Worm (Caenorhabditis elegans): ENCODE measurements around the gene lgc-24.
A peak's percentile ranks its signal among the peaks of the same experiment; 100 is the strongest.

The lgc-24 gene

DNA sequence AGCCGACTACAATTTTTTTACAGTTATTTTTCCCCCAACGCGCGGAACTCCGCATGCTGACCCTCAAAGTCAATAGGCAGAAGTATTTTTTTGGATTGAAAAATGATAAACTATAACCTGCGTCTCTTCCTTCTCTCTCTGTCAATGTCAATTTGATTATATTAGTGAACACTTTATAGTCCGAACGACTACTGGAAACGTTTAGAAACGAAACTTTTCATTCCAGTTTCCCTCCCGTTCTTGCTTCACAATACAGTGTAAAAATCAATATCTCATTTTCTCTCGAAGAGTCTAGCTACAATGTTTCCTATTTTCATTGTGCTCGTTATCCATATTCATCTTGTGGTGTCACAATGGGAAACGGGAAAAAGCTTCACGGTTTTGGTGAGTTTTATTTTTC, at the start of gene lgc-24:
lgc-24 (plus strand) TSS at position 301 of the 400 bp plus-strand sequence.
- TF ChIP-seq tab-1 (GFP tag; IDR thresholded peaks at IDR 0.05) (no peak), cog-1 (tag; optimal IDR thresholded peaks at IDR 0.05) (no peak), flt-1 (GFP tag; IDR thresholded peaks at IDR 0.05) (no peak), med-1 (GFP tag; optimal IDR thresholded peaks at IDR 0.05; ENCODE audit: insufficient read depth) (no peak), ref-1 (GFP tag; conservative IDR thresholded peaks at IDR 0.05) (no peak), T22C8.4 (GFP tag; IDR thresholded peaks at IDR 0.05) (no peak), ztf-23 (GFP tag; IDR thresholded peaks at IDR 0.05) (no peak), ztf-29 (GFP tag; IDR thresholded peaks at IDR 0.05) (no peak), klf-2 (GFP tag; conservative IDR thresholded peaks at IDR 0.05) (no peak)

DNA sequence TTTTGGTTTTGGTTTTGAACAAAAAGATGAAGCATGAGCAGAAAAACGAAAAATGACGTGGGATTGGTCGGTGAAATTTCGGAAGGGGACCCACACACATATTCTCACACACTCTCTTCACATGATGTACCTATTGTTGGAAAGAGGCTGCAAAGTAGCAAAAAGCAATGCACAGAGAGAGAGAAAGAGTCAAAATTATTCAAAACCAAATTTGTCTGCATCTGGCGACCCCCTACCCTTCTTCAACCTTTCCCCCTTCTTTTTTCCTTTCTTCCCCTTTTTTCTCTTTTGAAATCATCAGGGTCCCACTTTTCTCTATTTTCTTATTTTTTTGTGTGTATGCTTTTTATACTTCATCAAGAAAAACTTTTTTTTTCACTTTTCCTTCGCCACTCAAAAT, 46.9 kb upstream of the lgc-24 start:
- TF ChIP-seq flt-1 (GFP tag; IDR thresholded peaks at IDR 0.05) (peak; percentile 39; the same call in 1 of the 2 replicates), klf-2 (GFP tag; conservative IDR thresholded peaks at IDR 0.05) (no peak), T22C8.4 (GFP tag; IDR thresholded peaks at IDR 0.05) (no peak), tab-1 (GFP tag; IDR thresholded peaks at IDR 0.05) (no peak), cog-1 (tag; optimal IDR thresholded peaks at IDR 0.05) (no peak)

DNA sequence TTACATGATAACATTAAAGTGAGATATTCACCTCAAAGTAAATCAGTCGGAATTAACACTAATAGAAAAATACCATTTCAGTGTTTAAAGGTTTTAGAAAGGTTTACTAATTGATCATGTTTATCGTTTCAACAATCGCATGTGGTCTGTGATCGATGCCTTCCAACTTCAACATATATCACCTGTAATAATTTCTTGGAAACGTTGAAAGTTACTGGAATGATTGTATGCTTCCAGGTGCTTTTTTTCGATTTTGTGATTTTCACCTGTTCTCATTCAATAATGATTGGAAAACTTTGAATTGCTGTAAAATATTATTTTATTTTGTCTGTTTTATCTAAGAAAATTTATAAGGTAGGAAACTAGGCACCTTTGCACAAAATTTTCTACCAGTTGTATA, 45.9 kb upstream of the lgc-24 start:
- TF ChIP-seq cog-1 (tag; optimal IDR thresholded peaks at IDR 0.05), result no peak
- no peak for TF ChIP-seq T22C8.4 (GFP tag; IDR thresholded peaks at IDR 0.05)
- TF ChIP-seq med-1 (GFP tag; optimal IDR thresholded peaks at IDR 0.05; ENCODE audit: insufficient read depth), result no peak
- no peak for TF ChIP-seq ref-1 (GFP tag; conservative IDR thresholded peaks at IDR 0.05)
- TF ChIP-seq klf-2 (GFP tag; conservative IDR thresholded peaks at IDR 0.05), result no peak

DNA sequence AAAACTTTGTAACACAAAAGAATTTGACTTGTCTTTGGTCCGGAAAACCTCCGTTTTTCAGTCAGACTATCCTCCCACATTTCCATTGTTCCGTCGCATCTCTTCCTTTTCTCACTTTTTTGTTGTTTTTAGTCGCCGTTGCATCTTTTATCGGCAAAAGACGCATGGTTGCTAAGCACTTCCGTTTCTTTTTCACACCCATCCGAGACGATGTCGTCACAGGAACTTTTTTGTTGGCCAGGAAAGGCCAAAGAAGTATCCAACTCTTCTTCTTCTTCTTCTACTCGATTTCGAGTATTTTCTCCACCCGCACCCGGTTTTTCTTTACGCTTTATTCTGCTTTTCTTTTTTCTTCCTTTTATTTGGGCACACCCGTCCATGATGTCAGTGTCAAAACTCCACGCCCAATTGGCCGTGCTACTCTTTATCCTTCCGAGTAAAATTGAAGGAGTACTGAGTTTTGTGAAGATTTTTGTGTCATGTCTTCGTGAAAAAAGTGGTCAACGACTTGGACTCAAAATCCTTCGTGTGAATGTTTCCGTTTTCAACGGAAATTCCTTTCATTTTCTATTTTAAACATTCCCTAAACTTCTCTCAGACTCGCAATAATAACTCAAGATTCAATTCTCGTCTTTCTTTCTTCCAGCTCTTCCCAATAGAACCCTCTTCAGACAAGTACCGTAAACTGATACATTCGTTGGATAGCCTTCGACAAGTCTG, 43.1 kb upstream of the lgc-24 start, which contains the start of gene B0198.2:
B0198.2 (plus strand) TSS at position 670 of the 720 bp plus-strand sequence.
- TF ChIP-seq ref-1 (GFP tag; conservative IDR thresholded peaks at IDR 0.05) (no peak), med-1 (GFP tag; optimal IDR thresholded peaks at IDR 0.05; ENCODE audit: insufficient read depth) (no peak)

DNA sequence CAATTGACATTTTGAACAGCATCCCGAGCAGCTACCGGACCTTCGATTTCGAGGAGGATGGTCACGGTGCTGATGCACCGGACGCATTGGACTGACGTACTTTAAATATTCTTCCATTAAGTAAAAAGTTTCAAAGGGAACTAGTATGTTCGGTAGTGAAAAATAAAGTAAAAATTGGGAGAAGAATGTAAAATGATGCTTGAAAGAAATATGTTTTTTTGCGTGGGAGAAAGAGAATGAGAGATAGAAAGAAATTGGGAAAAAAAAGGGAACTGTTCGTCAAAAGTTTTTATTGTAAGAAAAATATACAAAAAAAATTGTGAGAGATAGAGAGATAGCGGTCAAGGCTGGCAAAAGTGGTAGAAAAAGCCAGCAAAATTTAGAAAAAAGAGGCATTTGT, 34.4 kb upstream of the lgc-24 start, which contains the start of gene tsp-20:
tsp-20 (minus strand) TSS at position 101 of the 400 bp plus-strand sequence.
- TF ChIP-seq flt-1 (GFP tag; IDR thresholded peaks at IDR 0.05) (no peak), tab-1 (GFP tag; IDR thresholded peaks at IDR 0.05) (no peak), cog-1 (tag; optimal IDR thresholded peaks at IDR 0.05) (no peak), med-1 (GFP tag; optimal IDR thresholded peaks at IDR 0.05; ENCODE audit: insufficient read depth) (no peak), T22C8.4 (GFP tag; IDR thresholded peaks at IDR 0.05) (no peak), ref-1 (GFP tag; conservative IDR thresholded peaks at IDR 0.05) (no peak), klf-2 (GFP tag; conservative IDR thresholded peaks at IDR 0.05) (no peak), ztf-23 (GFP tag; IDR thresholded peaks at IDR 0.05) (no peak), ztf-29 (GFP tag; IDR thresholded peaks at IDR 0.05) (no peak)

DNA sequence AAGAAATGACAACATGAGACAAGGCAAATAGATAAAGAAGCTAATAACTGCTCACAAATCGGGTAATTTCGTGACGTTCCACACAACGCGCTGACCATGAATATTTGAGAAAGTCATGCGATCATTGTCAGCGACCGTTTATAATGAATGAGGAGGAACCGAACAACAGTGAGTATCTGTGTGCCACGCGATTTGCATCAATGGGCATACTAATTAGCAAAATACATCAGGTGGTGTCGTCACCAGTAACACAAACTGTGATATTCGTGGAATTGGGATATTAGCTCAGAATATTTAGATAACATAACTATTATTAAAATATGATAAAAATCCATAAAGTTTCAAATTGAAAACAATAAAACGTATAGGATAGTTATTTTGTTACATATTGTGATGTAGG, 33.7 kb upstream of the lgc-24 start:
- TF ChIP-seq T22C8.4 (GFP tag; IDR thresholded peaks at IDR 0.05), result no peak
- TF ChIP-seq ztf-23 (GFP tag; IDR thresholded peaks at IDR 0.05), result no peak
- no peak for TF ChIP-seq flt-1 (GFP tag; IDR thresholded peaks at IDR 0.05)
- no peak for TF ChIP-seq ztf-29 (GFP tag; IDR thresholded peaks at IDR 0.05)
- no peak for TF ChIP-seq tab-1 (GFP tag; IDR thresholded peaks at IDR 0.05)
- no peak for TF ChIP-seq cog-1 (tag; optimal IDR thresholded peaks at IDR 0.05)
- no peak for TF ChIP-seq med-1 (GFP tag; optimal IDR thresholded peaks at IDR 0.05; ENCODE audit: insufficient read depth)

DNA sequence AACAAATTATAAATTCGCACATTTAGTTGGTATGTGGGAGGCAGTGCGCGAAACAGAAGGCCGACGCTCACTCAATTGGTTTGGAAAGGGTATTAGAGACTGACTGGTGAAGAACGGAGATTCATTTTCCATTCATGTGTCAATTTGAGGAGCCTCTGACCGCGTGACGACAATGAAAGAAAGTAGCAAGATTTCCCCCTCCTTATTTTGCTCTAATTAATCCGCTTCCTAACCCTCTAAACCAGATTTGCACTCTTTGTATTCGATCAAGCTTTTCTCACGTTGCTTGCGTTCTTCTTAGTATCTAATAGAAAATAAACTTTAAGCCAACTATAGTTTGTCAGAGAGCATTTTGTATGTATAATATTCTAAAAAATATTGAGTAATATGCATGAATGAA, 32.2 kb upstream of the lgc-24 start:
- TF ChIP-seq med-1 (GFP tag; optimal IDR thresholded peaks at IDR 0.05; ENCODE audit: insufficient read depth), result no peak
- peak; percentile 2 for TF ChIP-seq cog-1 (tag; optimal IDR thresholded peaks at IDR 0.05)

DNA sequence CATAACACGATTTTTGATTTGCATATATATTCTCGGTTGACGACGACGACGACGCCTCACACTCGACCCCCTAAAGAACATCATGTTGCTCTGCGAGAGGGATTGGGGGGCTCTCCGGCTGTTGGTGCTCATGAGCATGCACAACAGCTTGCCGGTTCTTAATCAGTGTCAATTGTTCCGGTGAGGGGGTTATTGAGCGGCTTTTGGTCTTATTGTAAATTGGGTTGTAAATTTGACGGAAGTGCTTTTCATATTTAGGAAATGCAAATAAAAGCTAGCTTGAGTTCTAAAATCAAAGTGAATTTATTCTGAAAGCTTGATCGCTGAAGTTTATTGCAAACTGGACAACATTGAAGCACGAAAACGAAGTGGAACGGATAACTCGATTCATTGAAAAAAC, 30.4 kb upstream of the lgc-24 start:
- TF ChIP-seq med-1 (GFP tag; optimal IDR thresholded peaks at IDR 0.05; ENCODE audit: insufficient read depth) (no peak), klf-2 (GFP tag; conservative IDR thresholded peaks at IDR 0.05) (no peak), T22C8.4 (GFP tag; IDR thresholded peaks at IDR 0.05) (no peak), tab-1 (GFP tag; IDR thresholded peaks at IDR 0.05) (no peak), cog-1 (tag; optimal IDR thresholded peaks at IDR 0.05) (no peak)

DNA sequence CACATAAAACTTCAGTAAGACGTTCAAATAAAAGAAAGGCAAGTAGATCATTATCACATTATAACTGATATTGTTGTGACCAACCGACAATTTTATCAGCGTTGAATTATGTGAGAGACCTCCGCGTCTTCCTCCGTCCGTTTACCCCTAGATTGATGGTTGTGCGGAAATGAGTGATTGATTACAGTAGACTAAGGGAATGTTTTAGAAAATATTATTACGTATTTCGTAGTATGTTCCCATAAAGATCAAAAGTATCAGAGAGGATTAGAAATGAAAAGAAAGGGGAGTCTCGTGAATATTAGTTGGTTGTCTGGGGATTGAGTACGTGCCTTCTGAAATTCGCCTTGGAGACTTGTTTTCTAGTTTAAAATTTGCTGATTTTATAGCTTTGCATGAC, 29.6 kb upstream of the lgc-24 start:
- TF ChIP-seq tab-1 (GFP tag; IDR thresholded peaks at IDR 0.05) (no peak), cog-1 (tag; optimal IDR thresholded peaks at IDR 0.05) (no peak), ztf-23 (GFP tag; IDR thresholded peaks at IDR 0.05) (no peak)

DNA sequence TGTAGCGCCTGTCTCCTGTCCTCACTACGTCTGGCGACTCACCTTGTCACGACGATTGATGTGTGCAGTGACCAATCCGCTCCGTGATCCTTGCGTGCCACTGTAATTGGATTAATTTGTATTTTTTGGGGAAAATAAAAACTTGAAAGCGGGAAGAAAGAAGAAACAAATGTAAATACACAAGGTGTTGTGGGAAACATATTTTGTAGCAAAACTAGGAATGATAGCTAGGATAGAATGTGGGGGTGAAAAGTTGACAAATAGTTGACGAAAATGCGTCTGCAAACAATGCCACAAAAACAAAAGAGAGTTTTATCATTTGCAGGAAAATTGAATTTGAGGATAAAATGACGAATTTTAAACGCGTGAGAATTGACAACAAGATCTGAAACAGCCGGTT, 11.4 kb upstream of the lgc-24 start, which contains the start of gene B0198.3:
B0198.3 (minus strand) TSS at position 101 of the 400 bp plus-strand sequence.
- TF ChIP-seq flt-1 (GFP tag; IDR thresholded peaks at IDR 0.05) (no peak), ztf-23 (GFP tag; IDR thresholded peaks at IDR 0.05) (no peak), ztf-29 (GFP tag; IDR thresholded peaks at IDR 0.05) (no peak), T22C8.4 (GFP tag; IDR thresholded peaks at IDR 0.05) (no peak), klf-2 (GFP tag; conservative IDR thresholded peaks at IDR 0.05) (no peak), tab-1 (GFP tag; IDR thresholded peaks at IDR 0.05) (no peak), med-1 (GFP tag; optimal IDR thresholded peaks at IDR 0.05; ENCODE audit: insufficient read depth) (no peak), cog-1 (tag; optimal IDR thresholded peaks at IDR 0.05) (no peak), ref-1 (GFP tag; conservative IDR thresholded peaks at IDR 0.05) (no peak)

DNA sequence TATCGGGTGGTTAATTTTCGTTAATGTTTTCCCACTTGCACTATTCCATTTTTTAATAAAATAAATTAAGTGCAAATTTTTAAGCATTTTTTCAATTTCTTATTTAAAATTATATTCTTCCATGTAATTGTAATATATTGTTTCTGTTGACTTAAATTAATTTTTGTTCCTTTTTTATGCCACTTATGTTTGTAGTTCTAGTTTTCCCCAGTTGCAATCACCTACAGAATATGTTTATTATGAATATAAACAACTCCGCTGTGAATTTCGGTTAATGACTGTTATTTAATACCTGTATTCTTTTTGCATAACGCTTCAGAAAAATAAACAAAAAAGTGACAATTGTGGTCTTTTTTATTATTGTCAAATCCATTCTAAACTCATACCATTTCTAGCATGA, 3.4 kb upstream of the lgc-24 start, which contains the start of gene lgc-23:
lgc-23 (plus strand) TSS at position 301 of the 400 bp plus-strand sequence.
- TF ChIP-seq ref-1 (GFP tag; conservative IDR thresholded peaks at IDR 0.05), result no peak
